Worm (Caenorhabditis elegans): ENCODE data around the gene dop-4.

- TF ChIP-seq ces-1 (GFP tag; optimal IDR thresholded peaks at IDR 0.05) (no peak), nhr-25 (tag; optimal IDR thresholded peaks at IDR 0.05; ENCODE audit: borderline replicate concordance, insufficient read depth) (no peak), ceh-62 (tag; optimal IDR thresholded peaks at IDR 0.05) (no peak), unc-39 (tag; optimal IDR thresholded peaks at IDR 0.05) (no peak), pqm-1 (tag; optimal IDR thresholded peaks at IDR 0.05) (peak; percentile 1), ceh-32 (tag; optimal IDR thresholded peaks at IDR 0.05; ENCODE audit: poor library complexity) (no peak), ZK546.5 (tag; optimal IDR thresholded peaks at IDR 0.05) (no peak), nhr-76 (tag; optimal IDR thresholded peaks at IDR 0.05) (no peak), fos-1 (tag; optimal IDR thresholded peaks at IDR 0.05) (no peak), aha-1 (tag) (peak; percentile 86), T26A8.4 (GFP tag; IDR thresholded peaks at IDR 0.05) (no peak), mdt-29 (GFP tag; IDR thresholded peaks at IDR 0.05) (no peak), rbr-2 (tag; optimal IDR thresholded peaks at IDR 0.05) (no peak), F49E8.2 (tag; optimal IDR thresholded peaks at IDR 0.05; ENCODE audit: borderline replicate concordance) (no peak)
Observed at ce11 chrX:1311577-1311976, 16.5 kb downstream of the dop-4 start.

Data from whole organism, L4 larva.